Fruit fly (Drosophila melanogaster) ovary, adult (tissue): ENCODE measurements around the gene CG15044.

ENCODE experiments used
- CG17801 ChIP-seq: fragments of 200-800 bp; optimal IDR thresholded peaks from 2 replicates; lab custom pipeline; 2019; ENCODE audit warnings: missing biosample characterization, mild to moderate bottlenecking, missing genetic modification characterization, moderate library complexity; ENCODE audit not compliant: partially characterized antibody

CG15044 gene

DNA sequence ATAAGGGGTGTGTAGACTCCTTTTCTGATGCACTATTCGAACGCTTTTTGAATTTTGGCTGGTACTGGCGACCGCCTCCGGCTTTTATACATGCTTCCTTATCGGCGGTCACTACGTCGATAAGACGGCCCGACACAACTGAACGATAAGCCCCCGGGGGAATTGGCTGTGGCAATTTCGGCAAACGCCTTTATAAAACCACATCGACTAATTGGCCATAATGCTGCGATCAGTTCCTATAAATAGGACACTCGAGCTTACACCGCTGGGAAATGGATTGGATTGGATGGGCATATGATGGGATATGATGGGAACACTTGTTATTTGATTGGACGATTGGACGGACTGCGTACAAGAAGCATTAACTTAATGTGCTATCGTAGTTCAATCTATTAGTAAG is at the start of gene CG15044:
TSS of gene CG15044 (minus strand) at position 66 of the 400 bp plus-strand sequence.
- TF ChIP-seq CG17801, result no peak

DNA sequence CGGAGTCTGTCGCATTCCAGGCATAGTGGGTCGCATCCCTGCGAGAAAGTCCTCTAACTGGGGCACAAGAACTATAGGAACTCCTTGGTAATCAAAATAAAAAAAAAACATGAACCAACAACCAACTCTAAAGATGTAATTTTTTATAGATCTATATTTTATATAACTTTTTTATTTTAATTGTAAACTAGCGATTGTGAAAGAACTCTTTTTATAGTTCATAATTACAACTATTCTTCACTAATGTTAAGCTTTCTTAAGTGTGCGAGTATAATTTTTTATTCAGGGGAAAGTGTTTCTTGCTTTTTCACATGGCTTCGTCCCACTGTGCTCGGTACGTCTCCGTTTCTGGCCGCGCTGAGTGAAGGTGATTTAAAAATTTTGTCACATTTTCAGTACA is 48.5 kb upstream of the CG15044 start:
- TF ChIP-seq CG17801, result no peak

DNA sequence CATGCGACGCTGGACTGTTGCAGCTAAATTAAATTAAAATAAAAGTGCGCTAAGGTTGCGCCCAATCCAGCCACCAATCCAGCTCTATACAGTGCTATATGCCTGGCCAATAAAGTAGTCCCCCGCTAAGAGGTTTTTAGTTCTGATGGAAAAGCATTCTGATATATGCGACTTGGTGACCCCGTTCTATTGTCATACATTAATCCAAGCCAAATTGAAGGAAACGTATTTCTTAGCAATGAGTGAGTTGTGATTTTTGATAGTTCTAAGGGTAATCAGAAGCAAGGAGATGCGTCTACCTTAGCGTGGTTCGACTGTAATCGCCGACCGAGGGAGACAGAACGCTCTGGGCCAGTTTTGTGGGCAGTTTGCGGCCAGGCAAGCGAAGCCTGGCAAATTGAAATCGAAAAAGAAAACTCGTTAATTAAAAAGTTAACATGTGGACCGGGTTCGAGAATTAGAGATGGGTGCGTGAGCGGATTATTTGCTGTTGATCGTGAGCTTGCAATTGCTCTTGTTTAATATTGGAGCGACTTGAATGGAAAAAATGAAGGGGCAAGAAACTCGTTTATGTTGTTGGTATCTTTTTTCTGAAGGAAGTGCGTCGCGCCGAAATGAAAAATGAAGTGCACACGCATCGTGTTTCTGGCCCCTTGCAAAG is 46.5 kb upstream of the CG15044 start:
- TF ChIP-seq CG17801, result no peak

DNA sequence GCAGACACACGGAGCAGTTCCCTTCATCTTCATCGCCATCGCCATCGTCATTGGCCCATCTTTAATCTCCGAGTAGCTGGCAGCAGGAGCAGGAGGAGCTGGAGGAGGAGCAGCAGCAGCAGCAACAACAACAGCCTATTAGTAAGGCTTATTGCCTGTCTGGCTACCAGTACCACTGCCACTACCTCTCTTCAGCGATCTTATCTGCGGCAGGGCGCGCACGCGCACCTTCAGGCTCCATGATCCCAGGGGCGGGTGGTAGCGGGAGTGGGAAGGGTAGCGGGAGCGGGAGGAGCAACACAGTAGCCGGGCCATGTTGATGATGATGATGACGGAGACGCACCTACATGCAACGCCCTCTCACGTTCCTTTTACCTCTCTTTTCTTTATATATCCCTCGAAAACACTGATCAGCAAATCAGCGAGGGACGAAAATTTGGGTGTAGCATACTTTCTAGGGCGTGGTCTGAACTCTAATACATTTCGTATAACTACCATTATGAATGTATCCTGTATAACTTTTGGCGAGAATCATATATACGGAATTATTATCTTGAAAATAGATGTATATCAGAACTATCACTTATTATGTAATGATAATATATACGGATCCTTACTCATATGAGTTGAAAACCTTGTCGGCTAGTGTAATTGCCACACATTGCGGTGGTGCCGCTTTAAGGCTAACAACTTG is 45.4 kb upstream of the CG15044 start:
- no peak for TF ChIP-seq CG17801

DNA sequence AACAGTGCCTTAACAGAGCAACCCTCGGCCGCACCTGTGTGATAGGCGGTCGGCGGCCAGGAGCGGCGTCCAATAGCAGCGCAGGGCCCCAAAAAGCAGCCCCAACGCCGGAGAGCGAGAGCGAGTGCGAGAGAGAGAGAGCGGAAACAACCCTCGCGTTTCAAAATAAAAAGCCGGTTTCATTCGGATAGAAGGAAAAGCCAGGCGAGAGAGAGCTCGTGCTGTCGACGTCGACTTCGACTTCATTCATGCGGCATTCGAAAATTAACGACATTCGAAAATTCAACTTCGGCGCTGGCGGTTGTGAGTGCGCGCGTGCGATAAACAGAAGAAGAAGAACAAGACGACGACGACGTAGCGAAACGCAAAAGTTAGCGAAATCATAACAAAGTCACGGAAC is 42.6 kb upstream of the CG15044 start:
- no peak for TF ChIP-seq CG17801

DNA sequence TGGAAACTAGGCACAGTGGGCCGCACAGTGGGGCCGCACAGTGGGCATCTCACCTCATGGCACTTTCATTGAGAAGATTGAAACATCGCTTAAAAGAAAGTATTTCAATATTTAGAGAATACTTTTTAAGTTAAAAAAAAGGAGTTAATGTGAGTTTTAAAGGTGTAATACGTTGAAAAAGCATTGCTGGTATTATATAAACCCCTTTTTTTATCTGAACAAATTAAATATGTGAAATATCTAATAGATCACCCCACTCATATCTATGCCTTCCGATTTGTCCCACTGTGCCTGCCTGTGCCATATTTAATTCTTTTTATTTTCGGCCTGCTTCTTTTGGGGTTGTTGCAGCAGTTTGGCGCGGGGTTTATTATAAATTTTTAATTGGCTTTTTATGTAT is 41.5 kb upstream of the CG15044 start:
- no peak for TF ChIP-seq CG17801

DNA sequence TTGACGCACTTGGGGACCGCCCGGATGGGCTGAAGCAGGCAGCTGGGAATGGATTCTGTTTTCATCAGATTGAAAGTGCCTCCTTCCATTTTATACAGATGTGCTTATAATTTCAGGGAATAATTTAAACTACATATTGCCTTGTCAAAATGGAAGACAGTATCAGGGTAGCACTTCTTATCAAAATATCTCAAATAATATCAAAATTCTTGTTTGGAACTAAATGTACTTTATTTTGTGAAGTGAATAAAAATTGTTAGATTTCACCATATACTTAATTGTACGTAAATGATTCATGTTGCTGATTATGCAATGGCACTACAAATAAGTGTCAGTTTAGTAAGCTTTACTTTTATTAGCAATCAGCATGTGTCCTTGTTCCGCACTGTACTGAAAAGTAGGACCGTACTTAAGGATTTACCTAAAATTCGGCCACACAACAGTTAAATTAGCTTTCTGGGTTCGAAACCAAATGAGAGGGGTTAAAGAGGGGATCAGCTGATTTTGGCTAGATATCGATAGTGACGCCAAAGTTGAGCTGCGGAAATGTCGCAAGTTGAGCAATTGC is 36.4 kb upstream of the CG15044 start, which contains the start of the genes CG15042 and CG15047:
TSS of gene CG15042 (minus strand) at position 101 of the 568 bp plus-strand sequence.
TSS of gene CG15047 (plus strand) at position 518 of the 568 bp plus-strand sequence.
- TF ChIP-seq CG17801, result no peak

DNA sequence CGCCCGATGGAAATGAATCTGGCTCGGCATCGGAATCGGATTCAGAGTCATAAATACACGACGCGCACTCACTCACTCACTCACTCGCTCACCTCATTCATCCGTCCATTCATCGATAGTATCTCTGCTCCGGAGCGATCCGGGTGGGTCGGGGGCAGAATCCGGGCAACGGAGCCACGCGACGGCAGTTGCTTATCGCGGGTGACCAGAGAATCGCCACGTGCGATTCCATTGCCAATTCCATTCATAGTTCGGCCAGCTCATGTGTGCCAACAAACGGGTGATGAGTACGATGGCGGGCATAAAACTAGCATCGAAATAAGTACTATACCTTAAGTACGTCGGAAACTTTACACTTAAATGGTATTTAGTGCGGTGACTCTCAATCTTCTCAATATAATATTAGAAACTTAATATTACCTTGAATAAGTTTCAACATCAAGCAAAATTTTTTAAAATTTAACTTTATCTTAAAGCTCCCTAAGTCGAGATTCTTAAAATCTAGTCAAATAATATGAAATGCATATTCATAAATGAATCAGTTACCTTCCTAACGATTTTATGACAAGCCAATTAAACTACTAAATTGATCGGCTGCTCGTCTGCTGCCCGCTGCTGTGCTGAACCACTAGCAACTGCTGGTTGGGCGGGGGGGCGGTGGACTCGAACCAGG is 32.9 kb upstream of the CG15044 start:
- no peak for TF ChIP-seq CG17801

DNA sequence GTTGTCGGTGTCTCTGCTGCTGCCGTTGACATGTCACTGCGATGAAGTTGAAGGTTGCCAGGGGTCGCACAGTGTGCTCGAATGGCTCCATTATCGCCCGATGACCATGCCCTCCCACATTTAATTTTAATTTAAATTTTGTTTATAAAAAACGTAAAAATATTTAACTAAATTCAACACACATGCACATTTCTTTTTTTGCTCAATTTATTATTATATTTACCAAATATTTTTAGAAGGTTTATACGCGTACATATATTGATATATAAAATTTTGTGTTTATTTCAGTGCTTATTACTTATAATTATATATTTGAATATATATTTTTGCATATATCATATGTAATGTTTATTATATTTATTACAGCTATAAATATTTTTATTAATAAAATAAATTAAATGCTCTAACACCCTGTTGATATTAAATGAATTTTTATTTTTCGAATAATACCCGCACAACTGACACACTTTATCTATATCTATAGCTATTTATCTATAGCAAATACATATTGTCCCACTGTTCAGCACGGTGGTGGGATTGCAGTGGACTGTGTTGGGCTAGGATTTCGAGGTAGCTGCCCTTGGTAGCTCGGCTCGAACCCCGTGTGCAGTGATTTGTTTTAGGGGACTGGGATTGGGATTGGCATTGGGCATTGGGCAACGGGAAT is 31.5 kb upstream of the CG15044 start:
- TF ChIP-seq CG17801, result no peak

DNA sequence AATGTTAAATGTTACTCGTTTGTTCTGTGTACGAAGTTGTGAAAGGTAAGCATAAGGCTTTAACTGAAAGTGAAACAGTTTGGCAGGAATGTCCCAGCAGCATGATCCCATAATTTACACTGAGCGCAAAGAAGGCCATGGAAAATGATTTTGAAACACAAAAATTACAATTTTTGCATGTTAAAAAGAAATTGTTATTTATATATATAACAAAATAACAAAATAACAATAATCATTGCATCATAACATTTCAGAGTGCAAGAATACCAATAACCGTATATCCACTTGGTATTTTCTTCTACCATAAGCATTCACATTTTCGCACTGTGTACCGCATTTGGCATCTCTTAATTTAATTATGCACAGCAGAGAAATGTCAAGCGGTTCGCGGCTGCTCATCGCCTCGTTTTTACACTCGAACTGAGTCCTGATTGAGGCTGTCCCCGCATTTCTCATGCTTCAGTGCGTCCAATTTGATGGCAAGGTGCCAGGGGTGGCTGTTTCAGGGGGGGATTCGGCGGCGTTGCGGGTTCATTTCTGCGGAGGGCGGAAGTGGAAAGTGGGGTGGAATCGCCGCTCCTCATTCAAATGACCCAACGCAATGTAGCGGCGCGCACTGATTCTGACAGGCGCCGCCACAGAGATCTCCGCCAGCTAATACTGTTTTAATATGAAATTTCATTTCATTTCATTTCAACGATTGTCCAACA is 30.7 kb upstream of the CG15044 start, which contains the start of gene CG6481:
TSS of gene CG6481 (minus strand) at position 51 of the 710 bp plus-strand sequence.
- no peak for TF ChIP-seq CG17801

DNA sequence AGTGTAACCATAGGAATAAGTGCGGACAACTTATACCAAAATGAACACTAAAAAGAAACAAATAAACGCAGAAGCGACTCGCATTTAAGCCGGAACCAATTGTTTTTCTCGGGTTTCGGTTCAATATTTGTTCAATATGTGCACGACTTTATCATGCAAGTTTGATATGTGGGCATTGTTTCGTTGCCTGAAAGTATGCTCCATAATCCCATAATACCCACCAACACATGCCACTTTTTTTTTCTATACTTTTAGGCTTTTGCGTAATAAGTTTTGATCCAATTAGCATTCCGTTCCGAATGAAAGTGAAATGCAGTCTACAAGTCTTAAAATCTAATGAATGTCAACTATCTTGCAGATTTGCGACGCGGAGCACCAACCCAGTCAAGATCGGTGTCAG is 28.6 kb upstream of the CG15044 start:
- TF ChIP-seq CG17801, result no peak

DNA sequence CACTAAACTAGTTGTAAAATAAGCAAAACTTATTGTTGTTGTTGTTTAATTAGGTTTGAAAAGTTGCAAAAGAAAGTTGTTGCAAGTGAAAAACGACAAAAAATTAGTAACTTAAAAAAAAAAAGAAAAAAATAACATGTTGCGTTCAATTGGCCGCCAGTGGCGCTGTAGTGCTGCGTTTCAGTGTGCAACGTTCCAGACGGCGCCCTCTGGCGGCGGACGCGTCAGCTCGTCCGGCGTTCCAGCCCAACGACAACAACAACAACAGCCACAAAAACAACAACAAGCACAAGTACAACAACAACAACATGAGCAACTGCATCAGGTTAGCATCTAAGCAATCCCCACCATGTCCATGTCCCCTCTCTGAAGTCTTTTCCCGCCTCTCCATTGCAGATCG is 25.6 kb upstream of the CG15044 start:
- no peak for TF ChIP-seq CG17801

DNA sequence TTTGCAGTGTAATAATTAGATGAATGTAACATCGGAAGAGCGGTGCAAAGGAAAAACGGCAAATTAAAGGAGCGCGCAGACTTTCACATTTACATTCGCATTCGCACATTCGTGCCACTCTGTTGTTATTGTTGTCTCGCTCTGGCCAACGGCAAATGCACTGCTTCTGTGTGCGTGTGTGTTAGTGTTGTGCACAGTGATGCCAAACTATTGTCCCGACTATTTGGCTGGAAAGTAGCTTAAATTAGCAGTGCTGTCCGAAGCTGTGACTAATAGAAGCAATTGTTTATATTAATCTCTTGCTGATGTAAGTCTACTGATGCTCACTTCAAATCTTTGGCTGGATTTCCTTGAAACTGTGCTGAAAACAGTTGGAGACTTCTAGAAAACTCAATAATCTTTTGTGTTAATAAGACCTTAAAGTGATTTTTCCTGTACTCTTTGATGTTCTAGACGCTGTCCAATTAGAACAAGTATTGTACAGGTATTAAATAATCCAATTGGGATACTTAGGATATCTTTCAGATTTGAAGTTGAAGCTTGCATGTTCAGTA is 24.3 kb upstream of the CG15044 start:
- no peak for TF ChIP-seq CG17801

DNA sequence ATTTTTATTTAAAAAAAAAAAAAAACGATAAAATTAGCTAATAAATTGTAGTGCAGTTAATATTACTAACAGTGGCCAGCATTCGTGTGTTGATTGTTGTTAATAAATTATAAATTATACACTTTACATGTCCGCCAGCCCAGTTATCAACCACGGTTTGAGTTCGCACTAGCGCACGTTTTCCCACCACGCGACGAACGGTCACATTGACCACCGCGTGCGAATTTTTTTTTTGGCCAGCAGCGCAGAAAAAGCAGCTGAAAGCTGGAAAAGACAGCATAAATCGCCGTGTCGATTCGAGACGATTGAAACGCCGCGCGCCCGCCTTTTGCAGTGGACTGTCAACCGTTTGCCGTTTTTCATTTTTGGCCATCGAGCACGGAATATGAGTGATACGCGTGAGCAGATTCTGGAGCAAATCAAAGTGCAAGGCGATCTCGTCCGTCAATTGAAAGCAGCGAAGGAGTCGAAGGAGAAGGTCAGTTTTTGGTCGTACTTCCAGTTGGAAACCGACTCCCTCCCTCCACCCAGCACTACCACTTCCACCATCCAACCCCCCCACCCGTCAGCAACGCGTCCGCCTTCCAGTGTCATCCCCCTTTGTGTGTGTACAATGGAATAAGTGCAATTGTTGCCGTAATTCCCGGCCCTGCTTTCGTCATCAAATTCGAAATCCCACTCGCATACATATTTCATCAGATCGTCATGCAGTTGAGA is 23.6 kb upstream of the CG15044 start, which contains the start of the genes Bx and HisRS:
TSS of gene Bx (plus strand) at position 224 of the 717 bp plus-strand sequence.
TSS of gene HisRS (plus strand) at position 224 of the 717 bp plus-strand sequence.
- no peak for TF ChIP-seq CG17801

DNA sequence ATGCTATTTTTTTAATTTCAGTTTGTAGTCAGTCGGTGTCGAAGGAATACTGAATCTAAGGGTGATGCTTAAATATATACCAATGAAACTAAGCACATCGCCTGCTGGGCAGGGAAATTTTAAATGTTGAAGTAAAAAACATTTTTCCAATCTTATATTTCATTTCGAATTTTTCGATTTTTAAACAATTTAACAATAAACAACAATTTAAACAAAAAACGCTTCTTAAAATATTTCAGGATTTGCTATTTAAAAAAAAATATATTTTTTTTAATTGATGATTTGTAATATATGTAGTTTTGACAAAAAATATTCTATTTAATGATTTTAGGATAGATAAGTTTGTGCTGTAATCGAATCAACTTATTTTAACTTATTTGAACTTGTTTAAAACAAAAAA is 23.0 kb upstream of the CG15044 start, which contains the start of gene CG6470:
TSS of gene CG6470 (minus strand) at position 101 of the 400 bp plus-strand sequence.
- no peak for TF ChIP-seq CG17801
